Worm (Caenorhabditis elegans): ENCODE data around the gene mfsd-6.

Gene mfsd-6

DNA sequence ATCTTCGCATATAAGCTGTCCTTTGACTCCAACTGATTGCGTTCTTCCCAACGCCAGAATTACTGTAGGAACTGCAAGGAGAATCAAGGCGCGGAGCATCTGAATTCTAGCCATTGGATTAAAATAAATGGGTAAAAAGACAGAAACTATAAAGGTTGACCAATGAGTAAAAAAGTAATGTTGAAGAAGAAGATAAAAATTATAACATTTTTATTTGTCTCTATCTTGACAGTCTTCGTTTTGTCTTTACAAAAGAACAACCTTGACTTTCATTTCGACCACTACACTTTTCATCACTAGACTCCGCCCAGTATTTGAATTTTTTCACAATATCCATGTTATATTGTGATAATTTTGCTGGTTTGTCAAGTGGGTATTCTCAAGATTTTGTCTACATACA, 14.0 kb downstream of the mfsd-6 start, which contains the start of gene ttr-8:
ttr-8 (minus strand) TSS at position 101 of the 400 bp plus-strand sequence.
- TF ChIP-seq ets-4 (tag; optimal IDR thresholded peaks at IDR 0.05) (no peak), unc-86 (tag; optimal IDR thresholded peaks at IDR 0.05) (no peak), lim-6 (tag; optimal IDR thresholded peaks at IDR 0.05) (no peak), Y22D7AL.16 (tag; optimal IDR thresholded peaks at IDR 0.05) (no peak), ref-2 (tag; optimal IDR thresholded peaks at IDR 0.05) (no peak), elt-2 (tag; optimal IDR thresholded peaks at IDR 0.05) (no peak)

DNA sequence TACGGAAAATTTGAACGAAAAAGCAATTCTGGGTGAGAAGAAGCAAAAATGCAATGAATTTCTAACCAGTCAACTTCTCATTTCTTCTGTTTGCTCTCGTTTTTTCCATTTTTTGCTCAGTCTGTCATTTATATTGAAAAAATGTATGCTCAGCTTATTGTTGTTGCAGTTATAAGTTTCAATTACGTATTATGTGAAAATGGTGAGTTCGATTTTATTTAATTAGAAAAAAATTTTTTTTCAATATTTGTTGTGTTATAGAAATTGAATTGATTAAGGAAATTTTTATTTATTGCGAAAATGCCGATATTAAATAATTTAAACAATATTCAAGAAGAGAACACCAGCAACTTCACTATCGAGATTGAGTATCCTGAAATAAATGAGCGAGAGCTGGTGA, 17.3 kb downstream of the mfsd-6 start, which contains the start of gene lgc-12:
lgc-12 (plus strand) TSS at position 301 of the 400 bp plus-strand sequence.
- TF ChIP-seq unc-55 (GFP tag; optimal IDR thresholded peaks at IDR 0.05) (no peak), npax-4 (tag; optimal IDR thresholded peaks at IDR 0.05) (no peak), fkh-10 (GFP tag; optimal IDR thresholded peaks at IDR 0.05) (no peak), hlh-6 (tag; optimal IDR thresholded peaks at IDR 0.05) (no peak), ceh-2 (tag; optimal IDR thresholded peaks at IDR 0.05) (no peak), gmeb-2 (tag; optimal IDR thresholded peaks at IDR 0.05) (no peak), pax-1 (tag; optimal IDR thresholded peaks at IDR 0.05) (no peak), elt-4 (tag; optimal IDR thresholded peaks at IDR 0.05) (no peak), C08G9.2 (tag; optimal IDR thresholded peaks at IDR 0.05) (no peak)

DNA sequence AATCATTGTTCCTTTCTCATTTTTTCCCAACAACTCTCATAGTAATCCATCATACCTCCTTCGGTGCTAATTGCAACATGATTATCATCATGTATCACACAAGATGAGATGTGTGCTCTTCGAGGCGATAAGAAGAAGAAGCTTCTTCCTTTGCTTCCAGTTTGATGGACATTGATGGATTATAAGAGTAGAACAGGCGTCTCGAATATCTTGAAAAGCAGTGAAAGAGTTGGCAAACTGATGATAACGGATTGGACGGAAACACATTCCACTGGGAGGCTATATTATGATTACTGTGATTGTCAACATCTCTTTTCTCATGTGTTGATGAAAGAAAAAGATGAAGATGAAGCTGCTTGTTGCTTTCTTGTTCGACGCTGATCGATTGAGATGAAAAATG, 19.3 kb downstream of the mfsd-6 start:
- no peak for TF ChIP-seq eyg-1 (tag; optimal IDR thresholded peaks at IDR 0.05)
- peak; percentile 26 for TF ChIP-seq tbx-2 (tag; optimal IDR thresholded peaks at IDR 0.05)
- TF ChIP-seq unc-55 (GFP tag; optimal IDR thresholded peaks at IDR 0.05): peak; percentile 99
- peak; percentile 55 for TF ChIP-seq rnt-1 (tag; optimal IDR thresholded peaks at IDR 0.05)
- TF ChIP-seq hlh-6 (tag; optimal IDR thresholded peaks at IDR 0.05): no peak
- TF ChIP-seq ceh-18 (tag; optimal IDR thresholded peaks at IDR 0.05): peak; percentile 73

DNA sequence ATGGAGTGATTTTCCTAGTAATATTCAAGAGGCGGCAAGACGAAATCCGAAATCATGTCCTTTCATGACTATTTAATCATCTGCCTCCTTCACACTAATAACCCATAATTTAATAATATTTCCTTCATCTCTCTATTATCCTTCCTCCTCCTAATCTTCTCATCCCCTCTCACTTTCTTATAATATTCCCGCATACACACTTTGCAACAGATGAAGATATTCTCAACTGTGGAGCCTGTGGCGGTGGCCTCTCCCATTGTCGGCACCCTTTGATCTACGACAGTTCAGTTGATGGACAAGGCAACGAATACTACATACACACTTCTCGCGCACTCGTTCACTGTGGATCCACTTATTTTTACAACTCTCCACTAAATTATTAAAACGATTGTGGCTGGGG, 20.6 kb downstream of the mfsd-6 start:
- peak; percentile 77 for TF ChIP-seq unc-42 (tag; optimal IDR thresholded peaks at IDR 0.05)
- TF ChIP-seq unc-55 (GFP tag; optimal IDR thresholded peaks at IDR 0.05): peak; percentile 78
- TF ChIP-seq K02D7.2 (tag; optimal IDR thresholded peaks at IDR 0.05): no peak

DNA sequence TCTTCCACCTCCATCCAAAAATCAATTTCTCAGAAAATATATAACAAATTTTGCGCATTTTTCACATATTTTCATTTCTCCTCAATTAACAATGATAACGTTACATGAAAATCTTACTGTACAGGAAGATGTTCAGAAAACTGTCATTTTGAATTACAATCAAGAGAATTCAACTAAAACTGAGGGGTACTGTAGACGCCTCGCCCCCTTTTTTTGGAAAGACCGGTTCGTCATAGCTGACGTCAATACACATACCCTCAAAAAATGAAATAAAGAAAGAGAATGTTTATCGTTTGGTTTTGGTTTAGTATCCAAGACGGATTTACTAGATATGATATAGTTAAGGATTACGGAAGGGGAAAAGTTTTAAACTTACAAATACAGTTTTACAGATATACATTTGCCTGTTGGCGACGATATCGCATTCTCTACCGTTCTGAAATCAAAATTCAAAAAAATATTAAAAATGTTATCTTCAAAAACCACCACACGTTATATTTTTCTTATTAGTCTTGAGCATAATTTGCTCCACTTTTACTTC, 21.2 kb downstream of the mfsd-6 start:
- TF ChIP-seq dmd-4 (tag; optimal IDR thresholded peaks at IDR 0.05; ENCODE audit: borderline replicate concordance) (no peak), hlh-15 (tag; optimal IDR thresholded peaks at IDR 0.05) (no peak), F13H6.1 (tag; optimal IDR thresholded peaks at IDR 0.05) (no peak), lin-11 (tag; optimal IDR thresholded peaks at IDR 0.05) (no peak), ztf-16 (tag; optimal IDR thresholded peaks at IDR 0.05) (no peak), tbx-2 (tag; optimal IDR thresholded peaks at IDR 0.05) (no peak), sox-2 (GFP tag; IDR thresholded peaks at IDR 0.05) (no peak), rnt-1 (tag; optimal IDR thresholded peaks at IDR 0.05) (no peak), pha-4 (tag; optimal IDR thresholded peaks at IDR 0.05) (no peak), unc-55 (GFP tag; optimal IDR thresholded peaks at IDR 0.05) (no peak), nhr-11 (tag; optimal IDR thresholded peaks at IDR 0.05) (no peak), hlh-30 (tag; optimal IDR thresholded peaks at IDR 0.05; ENCODE audit: insufficient read depth) (no peak), ama-1 (optimal IDR thresholded peaks at IDR 0.05) (no peak), sox-4 (tag; optimal IDR thresholded peaks at IDR 0.05) (no peak), T23F11.4 (GFP tag; optimal IDR thresholded peaks at IDR 0.05) (no peak), ceh-18 (tag; optimal IDR thresholded peaks at IDR 0.05) (no peak)

DNA sequence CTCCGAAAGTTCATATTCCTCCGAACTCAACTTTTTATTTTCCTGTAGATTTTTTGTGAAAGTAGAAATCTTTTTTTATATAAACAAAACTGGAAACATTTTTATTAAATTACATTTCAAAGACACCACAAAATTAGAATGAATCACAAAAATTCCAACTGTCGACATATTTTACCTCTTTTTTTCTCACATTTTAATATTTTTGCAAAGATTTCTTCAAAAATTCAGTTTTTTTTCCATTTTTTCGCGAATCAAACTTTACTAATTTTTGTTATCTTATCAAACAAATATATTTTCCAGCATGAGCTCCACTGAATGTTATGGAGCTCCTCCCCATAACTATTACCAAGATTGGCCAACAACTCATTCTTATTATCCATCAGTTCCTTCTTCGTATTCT, 23.9 kb downstream of the mfsd-6 start, which contains the start of gene ceh-13:
ceh-13 (plus strand) TSS at position 301 of the 400 bp plus-strand sequence.
- TF ChIP-seq sox-4 (tag; optimal IDR thresholded peaks at IDR 0.05): no peak
- no peak for TF ChIP-seq fax-1 (tag; optimal IDR thresholded peaks at IDR 0.05)
- TF ChIP-seq Y22D7AL.16 (tag; optimal IDR thresholded peaks at IDR 0.05): no peak
- no peak for TF ChIP-seq ceh-34 (tag; optimal IDR thresholded peaks at IDR 0.05)
- TF ChIP-seq nhr-11 (tag; optimal IDR thresholded peaks at IDR 0.05): no peak
- no peak for TF ChIP-seq ceh-31 (tag; optimal IDR thresholded peaks at IDR 0.05)

Measured in whole organism, late embryonic.